Worm (Caenorhabditis elegans) whole organism, L3 larva: Measurements from ENCODE around the gene F26F4.5.

Source experiments
- R02D3.7 ChIP-seq: fragments of 150-350 bp; optimal IDR thresholded peaks from 2 replicates; lab custom pipeline; 2014; ENCODE audit warnings: missing biosample characterization, missing genetic modification characterization
- ZK546.5 ChIP-seq: sonication (generic microtip); optimal IDR thresholded peaks from 2 replicates; lab custom pipeline; 2017; ENCODE audit warnings: missing biosample characterization, missing genetic modification characterization
- ama-1 ChIP-seq: fragments of 150-350 bp; optimal IDR thresholded peaks from 2 replicates; lab custom pipeline; 2018
- ceh-16 ChIP-seq: sonication (generic microtip); optimal IDR thresholded peaks from 2 replicates; lab custom pipeline; 2017; ENCODE audit warnings: missing biosample characterization, missing genetic modification characterization
- ceh-9 ChIP-seq: sonication (generic microtip); optimal IDR thresholded peaks from 2 replicates; lab custom pipeline; 2018; ENCODE audit warnings: missing biosample characterization, missing genetic modification characterization
- egl-5 ChIP-seq: fragments of 150-350 bp; optimal IDR thresholded peaks from 2 replicates; lab custom pipeline; 2017; ENCODE audit warnings: missing biosample characterization, missing genetic modification reagents, missing genetic modification characterization, inconsistent platforms
- elt-1 ChIP-seq: fragments of 150-350 bp; optimal IDR thresholded peaks from 2 replicates; lab custom pipeline; 2014; ENCODE audit warnings: missing biosample characterization, missing genetic modification characterization
- elt-3 ChIP-seq, 3 experiments: fragments of 150-350 bp in 1 of 3; sonication (generic microtip) in 2 of 3; optimal IDR thresholded peaks; 2 replicates in 2 of 3; 4 replicates in 1 of 3; lab custom pipeline; 2014 to 2017; ENCODE audit warnings: missing biosample characterization in 3 of 3, missing genetic modification characterization in 3 of 3
- fkh-10 ChIP-seq: sonication (generic microtip); optimal IDR thresholded peaks from 2 replicates; lab custom pipeline; 2017; ENCODE audit warnings: missing biosample characterization, missing genetic modification reagents, missing genetic modification characterization
- fkh-2 ChIP-seq: fragments of 150-350 bp; optimal IDR thresholded peaks from 2 replicates; lab custom pipeline; 2014; ENCODE audit warnings: missing biosample characterization, missing genetic modification reagents, missing genetic modification characterization
- fos-1 ChIP-seq: fragments of 150-350 bp; optimal IDR thresholded peaks from 2 replicates; lab custom pipeline; 2014; ENCODE audit warnings: missing biosample characterization, missing genetic modification characterization
- hmg-11 ChIP-seq: sonication (generic microtip); optimal IDR thresholded peaks from 2 replicates; lab custom pipeline; 2016; ENCODE audit warnings: missing genetic modification characterization, missing compliant biosample characterization
- jun-1 ChIP-seq: fragments of 150-350 bp; optimal IDR thresholded peaks from 2 replicates; lab custom pipeline; 2014; ENCODE audit warnings: missing biosample characterization, missing genetic modification reagents, missing genetic modification characterization
- lin-15B ChIP-seq: fragments of 150-350 bp; optimal IDR thresholded peaks from 2 replicates; lab custom pipeline; 2014; ENCODE audit warnings: missing biosample characterization, missing genetic modification characterization
- lsy-12 ChIP-seq: sonication (generic microtip); optimal IDR thresholded peaks from 2 replicates; lab custom pipeline; 2016; ENCODE audit warnings: mild to moderate bottlenecking, missing genetic modification characterization, missing compliant biosample characterization
- mdl-1 ChIP-seq: fragments of 150-350 bp; optimal IDR thresholded peaks from 2 replicates; lab custom pipeline; 2014; ENCODE audit warnings: missing biosample characterization, missing genetic modification characterization
- mml-1 ChIP-seq: fragments of 150-350 bp; sonication (generic microtip); optimal IDR thresholded peaks from 3 replicates; lab custom pipeline; 2014; ENCODE audit warnings: missing biosample characterization, missing genetic modification characterization
- nfya-1 ChIP-seq: sonication (generic microtip); optimal IDR thresholded peaks from 2 replicates; lab custom pipeline; 2017; ENCODE audit warnings: missing genetic modification characterization, mild to moderate bottlenecking, missing compliant biosample characterization, antibody characterized with exemption, moderate library complexity; ENCODE audit not compliant: insufficient read depth
- nhr-11 ChIP-seq: fragments of 150-350 bp; optimal IDR thresholded peaks from 2 replicates; lab custom pipeline; 2014; ENCODE audit warnings: missing biosample characterization, missing genetic modification characterization
- nhr-12 ChIP-seq: fragments of 150-350 bp; optimal IDR thresholded peaks from 2 replicates; lab custom pipeline; 2014; ENCODE audit warnings: missing biosample characterization, missing genetic modification characterization
- nhr-237 ChIP-seq: fragments of 150-350 bp; optimal IDR thresholded peaks from 2 replicates; lab custom pipeline; 2014; ENCODE audit warnings: missing biosample characterization, missing genetic modification characterization
- nhr-28 ChIP-seq: fragments of 150-350 bp; optimal IDR thresholded peaks from 2 replicates; lab custom pipeline; 2014; ENCODE audit warnings: missing biosample characterization, missing genetic modification characterization
- nhr-67 ChIP-seq: fragments of 150-350 bp; optimal IDR thresholded peaks from 2 replicates; lab custom pipeline; 2014; ENCODE audit warnings: missing biosample characterization, missing genetic modification characterization
- nhr-77 ChIP-seq: fragments of 150-350 bp; optimal IDR thresholded peaks from 2 replicates; lab custom pipeline; 2014; ENCODE audit warnings: missing biosample characterization, missing genetic modification characterization
- pha-4 ChIP-seq: fragments of 150-350 bp; optimal IDR thresholded peaks from 2 replicates; lab custom pipeline; 2014; ENCODE audit warnings: missing biosample characterization, missing genetic modification reagents, missing genetic modification characterization
- pqm-1 ChIP-seq: fragments of 150-350 bp; optimal IDR thresholded peaks from 2 replicates; lab custom pipeline; 2017; ENCODE audit warnings: missing biosample characterization, missing genetic modification characterization, inconsistent platforms
- sea-2 ChIP-seq: fragments of 150-350 bp; sonication (generic microtip); optimal IDR thresholded peaks from 4 replicates; lab custom pipeline; 2014; ENCODE audit warnings: missing biosample characterization, missing genetic modification reagents, missing genetic modification characterization
- skn-1 ChIP-seq: fragments of 150-350 bp; optimal IDR thresholded peaks from 2 replicates; lab custom pipeline; 2014; ENCODE audit warnings: missing biosample characterization, missing genetic modification characterization
- snpc-4 ChIP-seq: fragments of 150-350 bp; optimal IDR thresholded peaks from 2 replicates; lab custom pipeline; 2014; ENCODE audit warnings: missing biosample characterization, missing genetic modification characterization
- tbx-2 ChIP-seq: sonication (generic microtip); optimal IDR thresholded peaks from 2 replicates; lab custom pipeline; 2016; ENCODE audit warnings: mild to moderate bottlenecking, missing genetic modification characterization, missing compliant biosample characterization
- unc-39 ChIP-seq: sonication (generic microtip); optimal IDR thresholded peaks from 4 replicates; lab custom pipeline; 2017; ENCODE audit warnings: missing biosample characterization, missing genetic modification characterization
- unc-62 ChIP-seq: fragments of 150-350 bp; sonication (generic microtip); optimal IDR thresholded peaks from 4 replicates; lab custom pipeline; 2014; ENCODE audit warnings: missing biosample characterization, missing genetic modification reagents, missing genetic modification characterization
- zag-1 ChIP-seq: fragments of 150-350 bp; optimal IDR thresholded peaks from 2 replicates; lab custom pipeline; 2014; ENCODE audit warnings: missing biosample characterization, missing genetic modification characterization
- ztf-11 ChIP-seq: fragments of 150-350 bp; optimal IDR thresholded peaks from 2 replicates; lab custom pipeline; 2014; ENCODE audit warnings: missing biosample characterization, missing genetic modification characterization
- ztf-4 ChIP-seq: fragments of 150-350 bp; optimal IDR thresholded peaks from 2 replicates; lab custom pipeline; 2014; ENCODE audit warnings: missing biosample characterization, missing genetic modification characterization

Gene F26F4.5

ce11 chrIII:4868643-4869042, 22.4 kb downstream of the F26F4.5 start, which contains the start of the genes msd-4 and C35D10.3:
Gene msd-4, minus strand, starts transcription at chrIII:4868743.
Gene C35D10.3, plus strand, starts transcription at chrIII:4868921.
- TF ChIP-seq pqm-1 (tag; lab: Kevin White, UChicago): no peak
- no peak for TF ChIP-seq nhr-12
- no peak for TF ChIP-seq nfya-1 (tag; lab: Kevin White, UChicago)
- no peak for TF ChIP-seq hmg-11 (tag; lab: Kevin White, UChicago)
- no peak for TF ChIP-seq ama-1 (lab: Kevin White, UChicago)
- TF ChIP-seq R02D3.7 (tag; lab: Kevin White, UChicago): no peak
- TF ChIP-seq egl-5 (tag; lab: Kevin White, UChicago): no peak

DNA sequence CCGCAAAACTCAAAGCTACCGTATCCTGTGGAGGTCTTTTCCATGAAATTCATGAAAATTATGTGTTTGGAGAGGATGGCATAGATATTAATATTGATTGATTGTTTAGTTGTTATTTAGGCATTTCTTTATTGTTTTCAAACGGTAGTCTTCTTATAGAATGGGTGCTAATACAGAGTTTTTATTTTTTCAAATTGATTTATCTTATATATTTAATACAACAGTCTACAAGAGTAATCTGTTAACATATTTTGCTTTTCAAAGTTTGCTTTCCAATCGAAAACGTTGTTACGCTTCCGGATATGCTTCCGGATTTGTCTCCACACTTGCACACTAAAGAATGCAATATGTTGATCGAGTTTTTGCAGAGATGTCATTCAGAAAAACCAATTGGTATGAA, 24.3 kb downstream of the F26F4.5 start, which contains the start of gene C35D10.17:
Gene C35D10.17 (plus strand): TSS at position 301 of the 400 bp plus-strand sequence.
- no peak for TF ChIP-seq unc-39 (tag; lab: Kevin White, UChicago)
- TF ChIP-seq mml-1 (tag; lab: Kevin White, UChicago): no peak
- no peak for TF ChIP-seq ceh-9 (tag; lab: Kevin White, UChicago)
- no peak for TF ChIP-seq lsy-12
- TF ChIP-seq nhr-67 (tag; lab: Kevin White, UChicago): no peak
- no peak for TF ChIP-seq fos-1 (tag; lab: Kevin White, UChicago)
- no peak for TF ChIP-seq ZK546.5 (tag; lab: Kevin White, UChicago)
- TF ChIP-seq fkh-2: no peak
- TF ChIP-seq jun-1 (tag; lab: Kevin White, UChicago): no peak
- TF ChIP-seq snpc-4 (tag; lab: Kevin White, UChicago): no peak
- no peak for TF ChIP-seq hmg-11 (tag; lab: Kevin White, UChicago)
- TF ChIP-seq elt-3 (tag; optimal IDR thresholded peaks at IDR 0.05; lab: Kevin White, UChicago): no peak
- no peak for TF ChIP-seq ztf-11 (tag; lab: Kevin White, UChicago)
- no peak for TF ChIP-seq fkh-10 (GFP tag; lab: Kevin White, UChicago)
- TF ChIP-seq nhr-11: no peak
- TF ChIP-seq skn-1 (tag; lab: Kevin White, UChicago): no peak
- TF ChIP-seq ama-1 (lab: Kevin White, UChicago): no peak
- no peak for TF ChIP-seq sea-2
- TF ChIP-seq ceh-16: no peak

- TF ChIP-seq mdl-1 (tag; lab: Kevin White, UChicago) (no peak), nhr-237 (tag; lab: Kevin White, UChicago) (no peak), elt-3 (tag; optimal IDR thresholded peaks at IDR 0.05; lab: Kevin White, UChicago) (no peak)
Observed at ce11 chrIII:4863127-4863526, 27.9 kb downstream of the F26F4.5 start, which contains the start of gene coq-8. Gene coq-8, plus strand, starts transcription at chrIII:4863427.

- TF ChIP-seq fos-1 (tag; lab: Kevin White, UChicago) (no peak), pha-4 (no peak), lin-15B (tag; lab: Kevin White, UChicago) (peak; percentile 1), skn-1 (tag; lab: Kevin White, UChicago) (no peak)
Observed at ce11 chrIII:4861744-4862401, 29.2 kb downstream of the F26F4.5 start, which contains the start of the genes C35D10.10 and C35D10.5. Gene C35D10.10, minus strand, starts transcription at chrIII:4861794. Gene C35D10.5, plus strand, starts transcription at chrIII:4862351.

DNA sequence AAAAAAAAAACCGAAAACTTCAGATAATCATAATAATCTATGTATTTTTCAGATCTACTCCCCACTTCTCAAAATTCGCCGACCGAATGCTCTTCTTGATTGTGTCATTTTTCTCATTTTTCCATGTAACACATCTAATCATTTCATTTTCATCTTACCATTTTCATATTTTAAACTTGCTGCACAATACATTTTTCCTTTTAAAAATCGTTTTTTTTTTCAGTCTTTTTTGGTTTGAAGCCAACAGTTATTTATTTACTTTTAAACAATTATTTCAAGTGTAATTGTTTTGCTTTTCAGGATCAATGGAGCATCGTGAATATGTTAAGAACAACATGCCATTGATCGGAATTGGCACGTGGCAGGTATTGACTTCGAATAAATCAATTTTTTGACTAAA, 32.0 kb downstream of the F26F4.5 start, which contains the start of gene C35D10.6:
Gene C35D10.6 (plus strand): TSS at position 301 of the 400 bp plus-strand sequence.
- TF ChIP-seq nhr-11 (no peak), nhr-12 (no peak), egl-5 (tag; lab: Kevin White, UChicago) (no peak), snpc-4 (tag; lab: Kevin White, UChicago) (no peak), nhr-28 (tag; lab: Kevin White, UChicago) (no peak), nhr-77 (tag; lab: Kevin White, UChicago) (no peak), ztf-11 (tag; lab: Kevin White, UChicago) (no peak), ceh-9 (tag; lab: Kevin White, UChicago) (no peak), unc-39 (tag; lab: Kevin White, UChicago) (no peak), ztf-4 (tag; lab: Kevin White, UChicago) (no peak), sea-2 (no peak), ama-1 (lab: Kevin White, UChicago) (no peak), unc-62 (GFP tag; lab: Kevin White, UChicago) (no peak), skn-1 (tag; lab: Kevin White, UChicago) (no peak), zag-1 (tag; lab: Kevin White, UChicago) (no peak), mml-1 (tag; lab: Kevin White, UChicago) (no peak), nhr-237 (tag; lab: Kevin White, UChicago) (no peak), elt-1 (tag; lab: Kevin White, UChicago) (no peak), tbx-2 (tag; lab: Kevin White, UChicago) (no peak)
